Worm (Caenorhabditis elegans) whole organism, midembryonic: ENCODE data around the gene T08G3.6.
A peak's percentile ranks its signal among the peaks of the same experiment; 100 is the strongest.

Experiments used
- T22C8.4 ChIP-seq: fragments of 200-800 bp; sonication (Bioruptor generic); IDR thresholded peaks from 2 replicates; pipeline ENCODE4 v1.3.6; 2022; ENCODE audit warnings: missing genetic modification characterization, missing compliant biosample characterization
- cog-1 ChIP-seq: sonication (generic microtip); optimal IDR thresholded peaks from 2 replicates; lab custom pipeline; 2016; ENCODE audit warnings: missing genetic modification characterization, missing compliant biosample characterization
- flt-1 ChIP-seq: fragments of 200-800 bp; sonication (Bioruptor generic); IDR thresholded peaks from 2 replicates; pipeline ENCODE4 v1.3.6; 2022; ENCODE audit warnings: missing genetic modification characterization, missing compliant biosample characterization
- klf-2 ChIP-seq: fragments of 200-800 bp; sonication (Bioruptor generic); conservative IDR thresholded peaks from 2 replicates; pipeline ENCODE4 v1.3.6; 2022; ENCODE audit warnings: missing genetic modification reagents, missing genetic modification characterization, missing compliant biosample characterization
- med-1 ChIP-seq: sonication (generic microtip); optimal IDR thresholded peaks from 2 replicates; lab custom pipeline; 2017; ENCODE audit warnings: missing genetic modification characterization, mild to moderate bottlenecking, missing compliant biosample characterization, antibody characterized with exemption, missing genetic modification reagents; ENCODE audit not compliant: insufficient read depth
- ref-1 ChIP-seq: fragments of 200-800 bp; sonication (Bioruptor generic); conservative IDR thresholded peaks from 2 replicates; pipeline ENCODE4 v1.3.6; 2022; ENCODE audit warnings: missing genetic modification reagents, missing genetic modification characterization, missing compliant biosample characterization
- tab-1 ChIP-seq: fragments of 200-800 bp; sonication (Bioruptor generic); IDR thresholded peaks from 2 replicates; pipeline ENCODE4 v1.3.6; 2022; ENCODE audit warnings: missing genetic modification characterization, missing compliant biosample characterization
- ztf-23 ChIP-seq: fragments of 200-800 bp; sonication (Bioruptor generic); IDR thresholded peaks from 2 replicates; pipeline ENCODE4 v1.3.6; 2022; ENCODE audit warnings: missing genetic modification reagents, missing genetic modification characterization, missing compliant biosample characterization
- ztf-29 ChIP-seq: fragments of 200-800 bp; sonication (Bioruptor generic); IDR thresholded peaks from 2 replicates; pipeline ENCODE4 v1.3.6; 2022; ENCODE audit warnings: missing genetic modification reagents, missing genetic modification characterization, missing compliant biosample characterization

The T08G3.6 gene

ce11 chrV:16445676-16446075 lies at the start of gene T08G3.6:
Gene T08G3.6 (plus strand): TSS chrV:16445976.
- no peak for TF ChIP-seq klf-2
- no peak for TF ChIP-seq ref-1
- no peak for TF ChIP-seq tab-1 (GFP tag; lab: Robert Waterston, UW)
- TF ChIP-seq ztf-23 (GFP tag; lab: Robert Waterston, UW) = no peak
- TF ChIP-seq ztf-29 (GFP tag; lab: Robert Waterston, UW) = no peak
- TF ChIP-seq flt-1 (GFP tag; lab: Robert Waterston, UW) = no peak
- no peak for TF ChIP-seq cog-1 (tag; lab: Kevin White, UChicago)
- TF ChIP-seq med-1 (GFP tag; lab: Kevin White, UChicago) = no peak
- no peak for TF ChIP-seq T22C8.4 (GFP tag; lab: Robert Waterston, UW)

ce11 chrV:16399388-16399787 lies 46.4 kb upstream of the T08G3.6 start, which contains the start of gene sre-36:
Gene sre-36 (plus strand): TSS chrV:16399688.
- TF ChIP-seq T22C8.4 (GFP tag; lab: Robert Waterston, UW) (no peak), flt-1 (GFP tag; lab: Robert Waterston, UW) (no peak), ztf-29 (GFP tag; lab: Robert Waterston, UW) (no peak), klf-2 (no peak), ref-1 (no peak), med-1 (GFP tag; lab: Kevin White, UChicago) (no peak), cog-1 (tag; lab: Kevin White, UChicago) (no peak), ztf-23 (GFP tag; lab: Robert Waterston, UW) (no peak), tab-1 (GFP tag; lab: Robert Waterston, UW) (no peak)

ce11 chrV:16401519-16401918 lies 44.3 kb upstream of the T08G3.6 start, which contains the start of gene F13A7.14:
Gene F13A7.14 (plus strand): TSS chrV:16401891.
- TF ChIP-seq ztf-23 (GFP tag; lab: Robert Waterston, UW) (peak; percentile 81), ztf-29 (GFP tag; lab: Robert Waterston, UW) (no peak), klf-2 (no peak), cog-1 (tag; lab: Kevin White, UChicago) (peak; percentile 9), med-1 (GFP tag; lab: Kevin White, UChicago) (no peak), flt-1 (GFP tag; lab: Robert Waterston, UW) (peak; percentile 74)

ce11 chrV:16403974-16404373 lies 41.8 kb upstream of the T08G3.6 start, which contains the start of gene syp-1:
Gene syp-1 (plus strand): TSS chrV:16404274.
- TF ChIP-seq ztf-29 (GFP tag; lab: Robert Waterston, UW) = no peak
- TF ChIP-seq ztf-23 (GFP tag; lab: Robert Waterston, UW) = no peak
- no peak for TF ChIP-seq ref-1
- TF ChIP-seq med-1 (GFP tag; lab: Kevin White, UChicago) = no peak
- TF ChIP-seq tab-1 (GFP tag; lab: Robert Waterston, UW) = no peak
- no peak for TF ChIP-seq T22C8.4 (GFP tag; lab: Robert Waterston, UW)
- TF ChIP-seq cog-1 (tag; lab: Kevin White, UChicago) = no peak
- TF ChIP-seq flt-1 (GFP tag; lab: Robert Waterston, UW) = no peak
- TF ChIP-seq klf-2 = no peak

ce11 chrV:16405366-16405765 lies 40.4 kb upstream of the T08G3.6 start:
- TF ChIP-seq ztf-23 (GFP tag; lab: Robert Waterston, UW) = no peak
- no peak for TF ChIP-seq klf-2
- TF ChIP-seq ref-1 = no peak
- no peak for TF ChIP-seq ztf-29 (GFP tag; lab: Robert Waterston, UW)

ce11 chrV:16406357-16406756 lies 39.4 kb upstream of the T08G3.6 start:
- TF ChIP-seq med-1 (GFP tag; lab: Kevin White, UChicago) = no peak
- TF ChIP-seq flt-1 (GFP tag; lab: Robert Waterston, UW) = no peak
- no peak for TF ChIP-seq ztf-29 (GFP tag; lab: Robert Waterston, UW)
- TF ChIP-seq klf-2 = no peak
- no peak for TF ChIP-seq T22C8.4 (GFP tag; lab: Robert Waterston, UW)
- no peak for TF ChIP-seq cog-1 (tag; lab: Kevin White, UChicago)
- no peak for TF ChIP-seq ref-1
- TF ChIP-seq ztf-23 (GFP tag; lab: Robert Waterston, UW) = no peak
- TF ChIP-seq tab-1 (GFP tag; lab: Robert Waterston, UW) = no peak

- TF ChIP-seq ref-1 = no peak
- TF ChIP-seq ztf-29 (GFP tag; lab: Robert Waterston, UW) = no peak
- TF ChIP-seq klf-2 = no peak
- no peak for TF ChIP-seq flt-1 (GFP tag; lab: Robert Waterston, UW)
- no peak for TF ChIP-seq ztf-23 (GFP tag; lab: Robert Waterston, UW)
- TF ChIP-seq cog-1 (tag; lab: Kevin White, UChicago) = no peak
- TF ChIP-seq T22C8.4 (GFP tag; lab: Robert Waterston, UW) = no peak
- TF ChIP-seq tab-1 (GFP tag; lab: Robert Waterston, UW) = no peak
- no peak for TF ChIP-seq med-1 (GFP tag; lab: Kevin White, UChicago)
Measured at ce11 chrV:16407663-16408062, 38.1 kb upstream of the T08G3.6 start, which contains the start of gene F26D2.3. Gene F26D2.3 (plus strand): TSS chrV:16407963.

ce11 chrV:16410521-16410920 lies 35.3 kb upstream of the T08G3.6 start, which contains the start of gene srh-145:
Gene srh-145 (plus strand): TSS chrV:16410713.
- TF ChIP-seq cog-1 (tag; lab: Kevin White, UChicago) (no peak), med-1 (GFP tag; lab: Kevin White, UChicago) (no peak), T22C8.4 (GFP tag; lab: Robert Waterston, UW) (no peak), flt-1 (GFP tag; lab: Robert Waterston, UW) (no peak), klf-2 (no peak)

- TF ChIP-seq med-1 (GFP tag; lab: Kevin White, UChicago) (no peak), cog-1 (tag; lab: Kevin White, UChicago) (no peak), T22C8.4 (GFP tag; lab: Robert Waterston, UW) (no peak), ref-1 (no peak), ztf-29 (GFP tag; lab: Robert Waterston, UW) (no peak), tab-1 (GFP tag; lab: Robert Waterston, UW) (no peak), ztf-23 (GFP tag; lab: Robert Waterston, UW) (no peak), flt-1 (GFP tag; lab: Robert Waterston, UW) (no peak), klf-2 (no peak)
Measured at ce11 chrV:16417014-16417413, 28.8 kb upstream of the T08G3.6 start, which contains the start of gene str-55. Gene str-55 (minus strand): TSS chrV:16417114.
